Fruit fly (Drosophila melanogaster) whole organism, prepupa: ENCODE results near the gene CG3987.
A peak's percentile ranks its signal among the peaks of the same experiment; 100 is the strongest.

Source experiments
- Blimp-1 ChIP-seq: fragments of 200-800 bp; sonication (Bioruptor generic); optimal IDR thresholded peaks from 3 replicates; lab custom pipeline; 2017; ENCODE audit warnings: missing biosample characterization, missing genetic modification characterization, mild to moderate bottlenecking, moderate library complexity, missing genetic modification reagents
- CG10631 ChIP-seq: fragments of 200-800 bp; sonication (Bioruptor generic); optimal IDR thresholded peaks from 2 replicates; lab custom pipeline; 2016; ENCODE audit warnings: missing biosample characterization, missing genetic modification characterization
- CG10669 ChIP-seq: fragments of 200-800 bp; sonication (Bioruptor generic); optimal IDR thresholded peaks from 3 replicates; lab custom pipeline; 2018; ENCODE audit warnings: missing biosample characterization, mild to moderate bottlenecking, missing genetic modification characterization, moderate library complexity
- CG11294 ChIP-seq: fragments of 200-800 bp; sonication (Bioruptor generic); IDR thresholded peaks from 2 replicates; pipeline ENCODE4 v1.3.6; 2022; ENCODE audit warnings: missing biosample characterization, missing genetic modification characterization
- CG11762 ChIP-seq: fragments of 200-800 bp; sonication (Bioruptor generic); optimal IDR thresholded peaks from 3 replicates; lab custom pipeline; 2016; ENCODE audit warnings: missing biosample characterization, missing genetic modification characterization; ENCODE audit not compliant: insufficient read depth
- CG15336 ChIP-seq: fragments of 200-800 bp; sonication (Bioruptor generic); IDR thresholded peaks from 2 replicates; pipeline ENCODE4 v1.3.6; 2022; ENCODE audit warnings: missing biosample characterization, missing genetic modification characterization
- CG1621 ChIP-seq: fragments of 200-800 bp; sonication (Bioruptor generic); optimal IDR thresholded peaks from 3 replicates; lab custom pipeline; 2018; ENCODE audit warnings: missing biosample characterization, mild to moderate bottlenecking, missing genetic modification characterization
- CG16779 ChIP-seq: fragments of 200-800 bp; sonication (Bioruptor generic); optimal IDR thresholded peaks from 3 replicates; lab custom pipeline; 2017; ENCODE audit warnings: missing biosample characterization, mild to moderate bottlenecking, missing genetic modification characterization
- CG3032 ChIP-seq: fragments of 200-800 bp; optimal IDR thresholded peaks from 2 replicates; lab custom pipeline; 2019; ENCODE audit warnings: missing biosample characterization, mild to moderate bottlenecking, missing genetic modification characterization, moderate library complexity
- CG31627 ChIP-seq: fragments of 200-800 bp; sonication (Bioruptor generic); optimal IDR thresholded peaks from 3 replicates; lab custom pipeline; 2016; ENCODE audit warnings: missing biosample characterization, missing genetic modification characterization
- CG32006 ChIP-seq: fragments of 200-800 bp; sonication (Bioruptor generic); optimal IDR thresholded peaks from 3 replicates; lab custom pipeline; 2017; ENCODE audit warnings: missing biosample characterization, mild to moderate bottlenecking, missing genetic modification characterization
- CG34406 ChIP-seq: fragments of 200-800 bp; sonication (Bioruptor generic); optimal IDR thresholded peaks from 3 replicates; lab custom pipeline; 2016; ENCODE audit warnings: missing biosample characterization, missing genetic modification characterization
- CG3919 ChIP-seq: fragments of 200-800 bp; sonication (Bioruptor generic); optimal IDR thresholded peaks from 3 replicates; lab custom pipeline; 2016; ENCODE audit warnings: missing biosample characterization, missing genetic modification characterization
- CG4318 ChIP-seq: fragments of 200-800 bp; sonication (Bioruptor generic); optimal IDR thresholded peaks from 3 replicates; lab custom pipeline; 2017; ENCODE audit warnings: missing biosample characterization, mild to moderate bottlenecking, missing genetic modification characterization
- CG6276 ChIP-seq: fragments of 200-800 bp; sonication (Bioruptor generic); optimal IDR thresholded peaks from 2 replicates; lab custom pipeline; 2017; ENCODE audit warnings: missing biosample characterization, mild to moderate bottlenecking, missing genetic modification characterization
- CG6854 ChIP-seq: fragments of 200-800 bp; sonication (Bioruptor generic); optimal IDR thresholded peaks from 2 replicates; lab custom pipeline; 2017; ENCODE audit warnings: missing biosample characterization, mild to moderate bottlenecking, missing genetic modification characterization
- CG8119 ChIP-seq: fragments of 200-800 bp; sonication (Bioruptor generic); IDR thresholded peaks from 3 replicates; pipeline ENCODE4 v1.3.6; 2022; ENCODE audit warnings: missing biosample characterization, missing genetic modification characterization
- CG8319 ChIP-seq: fragments of 200-800 bp; sonication (Bioruptor generic); optimal IDR thresholded peaks from 3 replicates; lab custom pipeline; 2016; ENCODE audit warnings: missing biosample characterization, missing genetic modification characterization
- CG8632 ChIP-seq: fragments of 200-800 bp; sonication (Bioruptor generic); optimal IDR thresholded peaks from 3 replicates; lab custom pipeline; 2016; ENCODE audit warnings: missing biosample characterization, missing genetic modification characterization
- CG9139 ChIP-seq: fragments of 200-800 bp; sonication (Bioruptor generic); optimal IDR thresholded peaks from 3 replicates; lab custom pipeline; 2017; ENCODE audit warnings: missing biosample characterization, mild to moderate bottlenecking, missing genetic modification characterization
- Ets21C ChIP-seq: fragments of 200-800 bp; sonication (Bioruptor generic); optimal IDR thresholded peaks from 3 replicates; lab custom pipeline; 2016; ENCODE audit warnings: missing biosample characterization, missing genetic modification characterization
- Ets96B ChIP-seq: fragments of 200-800 bp; optimal IDR thresholded peaks from 2 replicates; lab custom pipeline; 2019; ENCODE audit warnings: missing biosample characterization, mild to moderate bottlenecking, missing genetic modification characterization, moderate library complexity
- Gug ChIP-seq: fragments of 200-800 bp; sonication (Bioruptor generic); IDR thresholded peaks from 2 replicates; pipeline ENCODE4 v1.3.6; 2022; ENCODE audit warnings: missing biosample characterization, missing genetic modification characterization
- Hr38 ChIP-seq: sonication (Bioruptor generic); optimal IDR thresholded peaks from 2 replicates; lab custom pipeline; 2016; ENCODE audit warnings: missing biosample characterization, missing genetic modification characterization
- Hr39 ChIP-seq: fragments of 200-800 bp; sonication (Bioruptor generic); optimal IDR thresholded peaks from 2 replicates; lab custom pipeline; 2016; ENCODE audit warnings: missing biosample characterization, missing genetic modification characterization
- Hr4 ChIP-seq: fragments of 200-800 bp; sonication (Bioruptor generic); optimal IDR thresholded peaks from 3 replicates; lab custom pipeline; 2016; ENCODE audit warnings: missing biosample characterization, missing genetic modification characterization
- Lpt ChIP-seq: fragments of 200-800 bp; sonication (Bioruptor generic); optimal IDR thresholded peaks from 3 replicates; lab custom pipeline; 2016; ENCODE audit warnings: missing biosample characterization, missing genetic modification characterization
- Met ChIP-seq: fragments of 200-800 bp; sonication (Bioruptor generic); optimal IDR thresholded peaks from 3 replicates; lab custom pipeline; 2016; ENCODE audit warnings: missing biosample characterization, missing genetic modification characterization
- OdsH ChIP-seq: fragments of 200-800 bp; sonication (Bioruptor generic); optimal IDR thresholded peaks from 3 replicates; lab custom pipeline; 2016; ENCODE audit warnings: missing biosample characterization, missing genetic modification characterization
- Smox ChIP-seq: fragments of 200-800 bp; sonication (Bioruptor generic); optimal IDR thresholded peaks from 3 replicates; lab custom pipeline; 2016; ENCODE audit warnings: missing biosample characterization, missing genetic modification characterization
- Sox102F ChIP-seq: fragments of 200-800 bp; sonication (Bioruptor generic); optimal IDR thresholded peaks from 2 replicates; lab custom pipeline; 2016; ENCODE audit warnings: missing biosample characterization, mild to moderate bottlenecking, missing genetic modification characterization
- Sox15 ChIP-seq: fragments of 200-800 bp; sonication (Bioruptor generic); optimal IDR thresholded peaks from 3 replicates; lab custom pipeline; 2016; ENCODE audit warnings: missing biosample characterization, missing genetic modification characterization
- acj6 ChIP-seq: fragments of 200-800 bp; sonication (Bioruptor generic); optimal IDR thresholded peaks from 3 replicates; lab custom pipeline; 2016; ENCODE audit warnings: missing biosample characterization, missing genetic modification characterization
- cyc ChIP-seq: fragments of 200-800 bp; sonication (Bioruptor generic); optimal IDR thresholded peaks from 3 replicates; lab custom pipeline; 2016; ENCODE audit warnings: missing biosample characterization, missing genetic modification characterization
- dsx ChIP-seq: fragments of 200-800 bp; optimal IDR thresholded peaks from 3 replicates; lab custom pipeline; 2019; ENCODE audit warnings: missing biosample characterization, mild to moderate bottlenecking, missing genetic modification characterization, moderate library complexity; ENCODE audit not compliant: poor library complexity, severe bottlenecking
- eg ChIP-seq: fragments of 200-800 bp; sonication (Bioruptor generic); IDR thresholded peaks from 3 replicates; pipeline ENCODE4 v1.3.6; 2022; ENCODE audit warnings: missing biosample characterization, missing genetic modification characterization
- esn ChIP-seq: fragments of 200-800 bp; sonication (Bioruptor generic); optimal IDR thresholded peaks from 2 replicates; lab custom pipeline; 2016; ENCODE audit warnings: missing biosample characterization, mild to moderate bottlenecking, missing genetic modification characterization, moderate library complexity
- fd59A ChIP-seq: fragments of 200-800 bp; sonication (Bioruptor generic); optimal IDR thresholded peaks from 2 replicates; lab custom pipeline; 2017; ENCODE audit warnings: missing biosample characterization, mild to moderate bottlenecking, missing genetic modification characterization, missing genetic modification reagents
- fd85E ChIP-seq: fragments of 200-800 bp; sonication (Bioruptor generic); optimal IDR thresholded peaks from 3 replicates; lab custom pipeline; 2016; ENCODE audit warnings: missing biosample characterization, missing genetic modification characterization
- fkh ChIP-seq: fragments of 200-800 bp; sonication (Bioruptor generic); optimal IDR thresholded peaks from 3 replicates; lab custom pipeline; 2017; ENCODE audit warnings: missing biosample characterization, mild to moderate bottlenecking, missing genetic modification characterization, moderate library complexity
- lz ChIP-seq: fragments of 200-800 bp; sonication (Bioruptor generic); optimal IDR thresholded peaks from 3 replicates; lab custom pipeline; 2016; ENCODE audit warnings: missing biosample characterization, missing genetic modification characterization
- net ChIP-seq: fragments of 200-800 bp; sonication (Bioruptor generic); optimal IDR thresholded peaks from 3 replicates; lab custom pipeline; 2016; ENCODE audit warnings: missing biosample characterization, missing genetic modification characterization
- pdm3 ChIP-seq: fragments of 200-800 bp; sonication (Bioruptor generic); optimal IDR thresholded peaks from 3 replicates; lab custom pipeline; 2016; ENCODE audit warnings: missing biosample characterization, missing genetic modification characterization
- salr ChIP-seq, 2 experiments: fragments of 200-800 bp; sonication (Bioruptor generic); optimal IDR thresholded peaks; 3 replicates each; lab custom pipeline; 2016 to 2018; ENCODE audit warnings: missing biosample characterization in 2 of 2, missing genetic modification characterization in 2 of 2, mild to moderate bottlenecking in 1 of 2
- spab ChIP-seq: fragments of 200-800 bp; sonication (Bioruptor generic); optimal IDR thresholded peaks from 2 replicates; lab custom pipeline; 2017; ENCODE audit warnings: missing biosample characterization, mild to moderate bottlenecking, missing genetic modification characterization, missing genetic modification reagents
- ss ChIP-seq, 2 experiments: fragments of 200-800 bp; sonication (Bioruptor generic); optimal IDR thresholded peaks; 2 replicates in 1 of 2; 3 replicates in 1 of 2; lab custom pipeline; 2017 to 2018; ENCODE audit warnings: mild to moderate bottlenecking in 2 of 2, missing biosample characterization in 2 of 2, missing genetic modification characterization in 2 of 2, moderate library complexity in 1 of 2
- topi ChIP-seq: fragments of 200-800 bp; sonication (Bioruptor generic); optimal IDR thresholded peaks from 3 replicates; lab custom pipeline; 2016; ENCODE audit warnings: missing biosample characterization, missing genetic modification characterization
- vri ChIP-seq: fragments of 200-800 bp; sonication (Bioruptor generic); optimal IDR thresholded peaks from 3 replicates; lab custom pipeline; 2016; ENCODE audit warnings: missing biosample characterization, mild to moderate bottlenecking, missing genetic modification characterization

The CG3987 gene

dm6 chr3R:15091680-15092343 lies 47.9 kb upstream of the CG3987 start (continued):
- TF ChIP-seq CG34406 (GFP tag; lab: Kevin White, UChicago), result no peak

dm6 chr3R:15092351-15092750 lies 47.4 kb upstream of the CG3987 start:
- TF ChIP-seq CG15336 (GFP tag; lab: Robert Waterston, UW) (peak; percentile 56), CG8632 (GFP tag; lab: Kevin White, UChicago) (peak; percentile 82), fd59A (GFP tag; lab: Kevin White, UChicago) (peak; percentile 80), Hr4 (no peak), topi (GFP tag; lab: Kevin White, UChicago) (peak; percentile 89), dsx (GFP tag; lab: Kevin White, UChicago) (peak; percentile 79), OdsH (GFP tag; lab: Kevin White, UChicago) (peak; percentile 83), salr (GFP tag; optimal IDR thresholded peaks at IDR 0.05; lab: Kevin White, UChicago) (peak; percentile 50 to 65), CG6276 (GFP tag; lab: Kevin White, UChicago) (no peak), ss (GFP tag; optimal IDR thresholded peaks at IDR 0.05; lab: Kevin White, UChicago) (peak; percentile 67 to 84), CG8319 (GFP tag; lab: Kevin White, UChicago) (peak; percentile 52), CG11762 (peak; percentile 80), Smox (peak; percentile 80), Gug (no peak), vri (GFP tag; lab: Kevin White, UChicago) (peak; percentile 48), Lpt (GFP tag; lab: Kevin White, UChicago) (no peak), fd85E (GFP tag; lab: Kevin White, UChicago) (peak; percentile 4), CG9139 (GFP tag; lab: Kevin White, UChicago) (peak; percentile 55), pdm3 (GFP tag; lab: Kevin White, UChicago) (peak; percentile 72), CG10669 (GFP tag; lab: Kevin White, UChicago) (peak; percentile 84), lz (GFP tag; lab: Kevin White, UChicago) (peak; percentile 81), Sox102F (GFP tag; lab: Kevin White, UChicago) (peak; percentile 68), Ets21C (GFP tag; lab: Kevin White, UChicago) (peak; percentile 78), CG8119 (GFP tag; lab: Robert Waterston, UW) (peak; percentile 55), Ets96B (tag; lab: Kevin White, UChicago) (peak; percentile 85), CG11294 (no peak), CG16779 (tag; lab: Kevin White, UChicago) (peak; percentile 5), Sox15 (peak; percentile 73), spab (peak; percentile 80), CG1621 (tag; lab: Kevin White, UChicago) (peak; percentile 52), Hr38 (no peak), fkh (GFP tag; lab: Kevin White, UChicago) (no peak), CG6854 (GFP tag; lab: Kevin White, UChicago) (peak; percentile 39), CG34406 (GFP tag; lab: Kevin White, UChicago) (peak; percentile 77), esn (peak; percentile 86), acj6 (GFP tag; lab: Kevin White, UChicago) (peak; percentile 82), CG3919 (GFP tag; lab: Kevin White, UChicago) (peak; percentile 80), Hr39 (GFP tag; lab: Kevin White, UChicago) (peak; percentile 87), CG31627 (GFP tag; lab: Kevin White, UChicago) (peak; percentile 89), CG4318 (GFP tag; lab: Kevin White, UChicago) (peak; percentile 35), CG3032 (tag; lab: Kevin White, UChicago) (peak; percentile 88), cyc (peak; percentile 82), eg (0 out of 3 replicates have a peak, but pooled peaks have one; percentile 6), Blimp-1 (GFP tag; lab: Kevin White, UChicago) (peak; percentile 62), CG32006 (GFP tag; lab: Kevin White, UChicago) (peak; percentile 68), net (GFP tag; lab: Kevin White, UChicago) (peak; percentile 47), Met (GFP tag; lab: Kevin White, UChicago) (peak; percentile 83), CG10631 (GFP tag; lab: Kevin White, UChicago) (peak; percentile 80)
